Worm (Caenorhabditis elegans) whole organism, midembryonic: ENCODE results near the gene nex-4.

Experiments
- cog-1 ChIP-seq: sonication (generic microtip); optimal IDR thresholded peaks from 2 replicates; lab custom pipeline; 2016; ENCODE audit warnings: missing genetic modification characterization, missing compliant biosample characterization
- flt-1 ChIP-seq: fragments of 200-800 bp; sonication (Bioruptor generic); IDR thresholded peaks from 2 replicates; pipeline ENCODE4 v1.3.6; 2022; ENCODE audit warnings: missing genetic modification characterization, missing compliant biosample characterization
- klf-2 ChIP-seq: fragments of 200-800 bp; sonication (Bioruptor generic); conservative IDR thresholded peaks from 2 replicates; pipeline ENCODE4 v1.3.6; 2022; ENCODE audit warnings: missing genetic modification reagents, missing genetic modification characterization, missing compliant biosample characterization
- med-1 ChIP-seq: sonication (generic microtip); optimal IDR thresholded peaks from 2 replicates; lab custom pipeline; 2017; ENCODE audit warnings: missing genetic modification characterization, mild to moderate bottlenecking, missing compliant biosample characterization, antibody characterized with exemption, missing genetic modification reagents; ENCODE audit not compliant: insufficient read depth

- TF ChIP-seq cog-1 (no peak), klf-2 (GFP tag; lab: Robert Waterston, UW) (no peak), med-1 (GFP tag; lab: Kevin White, UChicago) (no peak), flt-1 (GFP tag; lab: Robert Waterston, UW) (no peak)
Observed at ce11 chrV:4884490-4884889, 33.3 kb downstream of the nex-4 start, which contains the start of gene T19H12.12.
